Fruit fly (Drosophila melanogaster) whole organism, embryonic: ENCODE data around the gene Zpr1.

Source experiments
- Abd-B ChIP-seq: fragments of 200-800 bp; sonication (Bioruptor generic); optimal IDR thresholded peaks from 2 replicates; lab custom pipeline; 2018; ENCODE audit warnings: missing biosample characterization, mild to moderate bottlenecking, missing genetic modification characterization, moderate library complexity
- CG10209 ChIP-seq: fragments of 200-800 bp; sonication (Bioruptor generic); optimal IDR thresholded peaks from 3 replicates; lab custom pipeline; 2017; ENCODE audit warnings: missing biosample characterization, mild to moderate bottlenecking, missing genetic modification characterization, missing genetic modification reagents
- CG10274 ChIP-seq: fragments of 200-800 bp; sonication (Bioruptor generic); optimal IDR thresholded peaks from 3 replicates; lab custom pipeline; 2017; ENCODE audit warnings: missing biosample characterization, mild to moderate bottlenecking, missing genetic modification characterization
- CG10366 ChIP-seq: fragments of 200-800 bp; sonication (Bioruptor generic); IDR thresholded peaks from 2 replicates; pipeline ENCODE4 v1.3.6; 2022; ENCODE audit warnings: missing biosample characterization, missing genetic modification characterization
- CG10462 ChIP-seq: fragments of 200-800 bp; sonication (Bioruptor generic); optimal IDR thresholded peaks from 2 replicates; lab custom pipeline; 2016; ENCODE audit warnings: missing biosample characterization, missing genetic modification characterization
- CG10654 ChIP-seq: fragments of 200-800 bp; sonication (Bioruptor generic); optimal IDR thresholded peaks from 2 replicates; lab custom pipeline; 2016; ENCODE audit warnings: missing biosample characterization, missing genetic modification characterization
- CG10979 ChIP-seq: fragments of 200-800 bp; sonication (Bioruptor generic); optimal IDR thresholded peaks from 2 replicates; lab custom pipeline; 2018; ENCODE audit warnings: missing biosample characterization, mild to moderate bottlenecking, missing genetic modification characterization, moderate library complexity
- CG12071 ChIP-seq: fragments of 200-800 bp; sonication (Bioruptor generic); optimal IDR thresholded peaks from 3 replicates; lab custom pipeline; 2018; ENCODE audit warnings: missing biosample characterization, mild to moderate bottlenecking, missing genetic modification characterization
- CG12299 ChIP-seq: fragments of 200-800 bp; sonication (Bioruptor generic); optimal IDR thresholded peaks from 2 replicates; lab custom pipeline; 2018; ENCODE audit warnings: missing biosample characterization, mild to moderate bottlenecking, missing genetic modification characterization
- CG12659 ChIP-seq: fragments of 200-800 bp; sonication (Bioruptor generic); optimal IDR thresholded peaks from 3 replicates; lab custom pipeline; 2017; ENCODE audit warnings: mild to moderate bottlenecking, missing biosample characterization, missing genetic modification reagents, missing genetic modification characterization
- CG12769 ChIP-seq: fragments of 200-800 bp; sonication (Bioruptor generic); optimal IDR thresholded peaks from 2 replicates; lab custom pipeline; 2019; ENCODE audit warnings: missing biosample characterization, mild to moderate bottlenecking, missing genetic modification characterization, moderate library complexity
- CG15073 ChIP-seq: fragments of 200-800 bp; sonication (Bioruptor generic); optimal IDR thresholded peaks from 2 replicates; lab custom pipeline; 2016; ENCODE audit warnings: missing biosample characterization, missing genetic modification characterization
- CG15514 ChIP-seq: fragments of 200-800 bp; sonication (Bioruptor generic); optimal IDR thresholded peaks from 3 replicates; lab custom pipeline; 2017; ENCODE audit warnings: missing biosample characterization, missing genetic modification characterization, mild to moderate bottlenecking, moderate library complexity, missing genetic modification reagents
- CG2678 ChIP-seq: fragments of 200-800 bp; sonication (Bioruptor generic); optimal IDR thresholded peaks from 3 replicates; lab custom pipeline; 2019; ENCODE audit warnings: missing biosample characterization, mild to moderate bottlenecking, missing genetic modification characterization, moderate library complexity
- CG31365 ChIP-seq: fragments of 200-800 bp; sonication (Bioruptor generic); optimal IDR thresholded peaks from 2 replicates; lab custom pipeline; 2018; ENCODE audit warnings: missing biosample characterization, mild to moderate bottlenecking, missing genetic modification characterization
- CG31441 ChIP-seq: fragments of 200-800 bp; sonication (Bioruptor generic); IDR thresholded peaks from 2 replicates; pipeline ENCODE4 v1.3.6; 2022; ENCODE audit warnings: missing biosample characterization, missing genetic modification characterization
- CG43689 ChIP-seq: fragments of 200-800 bp; sonication (Bioruptor generic); IDR thresholded peaks from 2 replicates; pipeline ENCODE4 v1.3.6; 2022; ENCODE audit warnings: missing biosample characterization, missing genetic modification characterization
- CG7839 ChIP-seq: fragments of 200-800 bp; sonication (Bioruptor generic); optimal IDR thresholded peaks from 3 replicates; lab custom pipeline; 2018; ENCODE audit warnings: missing biosample characterization, mild to moderate bottlenecking, missing genetic modification characterization, moderate library complexity
- CG7963 ChIP-seq: fragments of 200-800 bp; sonication (Bioruptor generic); IDR thresholded peaks from 3 replicates; pipeline ENCODE4 v1.3.6; 2022; ENCODE audit warnings: missing biosample characterization, missing genetic modification characterization; ENCODE audit not compliant: partially characterized antibody
- CG8089 ChIP-seq: fragments of 200-800 bp; sonication (Bioruptor generic); optimal IDR thresholded peaks from 3 replicates; lab custom pipeline; 2016; ENCODE audit warnings: missing biosample characterization, missing genetic modification characterization
- CG8359 ChIP-seq: fragments of 200-800 bp; sonication (Bioruptor generic); optimal IDR thresholded peaks from 2 replicates; lab custom pipeline; 2017; ENCODE audit warnings: missing biosample characterization, mild to moderate bottlenecking, missing genetic modification characterization, borderline replicate concordance
- CrebB ChIP-seq: fragments of 200-800 bp; sonication (Bioruptor generic); optimal IDR thresholded peaks from 3 replicates; lab custom pipeline; 2018; ENCODE audit warnings: missing biosample characterization, mild to moderate bottlenecking, missing genetic modification characterization
- Gug ChIP-seq: fragments of 200-800 bp; sonication (Bioruptor generic); IDR thresholded peaks from 4 replicates; pipeline ENCODE4 v1.3.6; 2022; ENCODE audit warnings: missing biosample characterization, missing genetic modification characterization
- H15 ChIP-seq: fragments of 200-800 bp; sonication (Bioruptor generic); IDR thresholded peaks from 3 replicates; pipeline ENCODE4 v1.3.6; 2022; ENCODE audit warnings: missing biosample characterization, missing genetic modification characterization
- Hmx ChIP-seq: fragments of 200-800 bp; sonication (Bioruptor generic); optimal IDR thresholded peaks from 2 replicates; lab custom pipeline; 2016; ENCODE audit warnings: missing biosample characterization, missing genetic modification characterization
- MESR4 ChIP-seq: fragments of 200-800 bp; sonication (Bioruptor generic); optimal IDR thresholded peaks from 2 replicates; lab custom pipeline; 2018; ENCODE audit warnings: missing biosample characterization, mild to moderate bottlenecking, missing genetic modification characterization, moderate library complexity
- Med ChIP-seq: fragments of 200-800 bp; sonication (Bioruptor generic); peaks from one replicate; lab custom pipeline; 2016; ENCODE audit warnings: missing biosample characterization, missing genetic modification characterization, mild to moderate bottlenecking, inconsistent platforms, moderate library complexity
- Neu2 ChIP-seq: fragments of 200-800 bp; sonication (Bioruptor generic); optimal IDR thresholded peaks from 3 replicates; lab custom pipeline; 2016; ENCODE audit warnings: missing biosample characterization, missing genetic modification characterization, borderline replicate concordance
- Trl ChIP-seq, 3 experiments: fragments of >200 bp in 2 of 3; fragments of 200-800 bp in 1 of 3; sonication (Bioruptor generic) in 1 of 3; optimal IDR thresholded peaks; 2 replicates in 1 of 3; 3 replicates in 2 of 3; lab custom pipeline; 2016 to 2017; ENCODE audit warnings: missing biosample characterization in 1 of 3, missing genetic modification characterization in 1 of 3
- cg ChIP-seq: fragments of 200-800 bp; sonication (Bioruptor generic); optimal IDR thresholded peaks from 3 replicates; lab custom pipeline; 2019; ENCODE audit warnings: missing biosample characterization, mild to moderate bottlenecking, missing genetic modification characterization, moderate library complexity
- chif ChIP-seq, 2 experiments: fragments of 200-800 bp; sonication (Bioruptor generic); optimal IDR thresholded peaks; 3 replicates each; lab custom pipeline; 2016; ENCODE audit warnings: missing biosample characterization in 2 of 2, missing genetic modification characterization in 2 of 2
- dpn ChIP-seq, 2 experiments: fragments of 200-800 bp; sonication (Bioruptor generic); optimal IDR thresholded peaks; 3 replicates each; lab custom pipeline; 2016; ENCODE audit warnings: missing biosample characterization in 2 of 2, missing genetic modification characterization in 2 of 2
- dysf ChIP-seq: fragments of 200-800 bp; sonication (Bioruptor generic); IDR thresholded peaks from 3 replicates; pipeline ENCODE4 v1.3.6; 2022; ENCODE audit warnings: missing biosample characterization, missing genetic modification characterization
- insv ChIP-seq, 2 experiments: fragments of 200-800 bp; sonication (Bioruptor generic); optimal IDR thresholded peaks; 3 replicates each; lab custom pipeline; 2016 to 2018; ENCODE audit warnings: missing biosample characterization in 2 of 2, missing genetic modification characterization in 2 of 2
- jigr1 ChIP-seq: fragments of 200-800 bp; sonication (Bioruptor generic); IDR thresholded peaks from 3 replicates; pipeline ENCODE4 v1.3.6; 2022; ENCODE audit warnings: missing biosample characterization, missing genetic modification characterization
- knrl ChIP-seq: fragments of 200-800 bp; sonication (Bioruptor generic); IDR thresholded peaks from 3 replicates; pipeline ENCODE4 v1.3.6; 2022; ENCODE audit warnings: missing biosample characterization, missing genetic modification characterization; ENCODE audit not compliant: partially characterized antibody
- lilli ChIP-seq: fragments of 200-800 bp; sonication (Bioruptor generic); optimal IDR thresholded peaks from 3 replicates; lab custom pipeline; 2016; ENCODE audit warnings: missing biosample characterization, missing genetic modification characterization
- maf-S ChIP-seq: fragments of 200-800 bp; sonication (Bioruptor generic); optimal IDR thresholded peaks from 2 replicates; lab custom pipeline; 2016; ENCODE audit warnings: missing biosample characterization, missing genetic modification characterization
- nom ChIP-seq: fragments of 200-800 bp; sonication (Bioruptor generic); optimal IDR thresholded peaks from 2 replicates; lab custom pipeline; 2017; ENCODE audit warnings: missing biosample characterization, missing genetic modification characterization, mild to moderate bottlenecking, moderate library complexity, missing genetic modification reagents
- oc ChIP-seq: fragments of 200-800 bp; sonication (Bioruptor generic); optimal IDR thresholded peaks from 2 replicates; lab custom pipeline; 2018; ENCODE audit warnings: missing biosample characterization, mild to moderate bottlenecking, missing genetic modification characterization, moderate library complexity
- pan ChIP-seq, 4 experiments: fragments of >200 bp in 3 of 4; fragments of 200-800 bp in 1 of 4; sonication (Bioruptor generic) in 1 of 4; optimal IDR thresholded peaks in 3 of 4; IDR thresholded peaks in 1 of 4; 2 replicates each; pipeline versions ENCODE4 v1.3.6 to Lab custom; 2017 to 2022; ENCODE audit warnings: missing biosample characterization in 2 of 4, missing genetic modification characterization in 2 of 4, mixed read lengths in 1 of 4
- salm ChIP-seq: fragments of 200-800 bp; sonication (Bioruptor generic); optimal IDR thresholded peaks from 2 replicates; lab custom pipeline; 2018; ENCODE audit warnings: missing biosample characterization, mild to moderate bottlenecking, missing genetic modification characterization
- schlank ChIP-seq: fragments of 200-800 bp; sonication (Bioruptor generic); optimal IDR thresholded peaks from 2 replicates; lab custom pipeline; 2018; ENCODE audit warnings: missing biosample characterization, mild to moderate bottlenecking, missing genetic modification characterization
- scrt ChIP-seq: fragments of 200-800 bp; sonication (Bioruptor generic); optimal IDR thresholded peaks from 2 replicates; lab custom pipeline; 2018; ENCODE audit warnings: missing biosample characterization, mild to moderate bottlenecking, missing genetic modification characterization, moderate library complexity
- slp2 ChIP-seq: fragments of 200-800 bp; sonication (Bioruptor generic); optimal IDR thresholded peaks from 2 replicates; lab custom pipeline; 2016; ENCODE audit warnings: missing biosample characterization, missing genetic modification characterization
- so ChIP-seq: fragments of 200-800 bp; sonication (Bioruptor generic); IDR thresholded peaks from 3 replicates; pipeline ENCODE4 v1.3.6; 2022; ENCODE audit warnings: missing biosample characterization, missing genetic modification characterization

Gene Zpr1

dm6 chrX:9201866-9202681 is 40.2 kb upstream of the Zpr1 start (continued):
- TF ChIP-seq CG10462 (GFP tag; lab: Kevin White, UChicago) = no peak
- no peak for TF ChIP-seq pan (optimal IDR thresholded peaks at IDR 0.05; lab: Kevin White, UChicago)
- peak in 1 of 2 experiments; percentile 78 for TF ChIP-seq pan (GFP tag; optimal IDR thresholded peaks at IDR 0.05 in 1 of 2, IDR thresholded peaks at IDR 0.05 in 1 of 2)
- no peak for TF ChIP-seq Neu2 (GFP tag; lab: Kevin White, UChicago)
- TF ChIP-seq CG8359 (GFP tag; lab: Kevin White, UChicago) = no peak
- no peak for TF ChIP-seq CG8089 (GFP tag; lab: Kevin White, UChicago)
- no peak for TF ChIP-seq oc (tag; lab: Kevin White, UChicago)
- peak; percentile 60 for TF ChIP-seq CG12071 (GFP tag; lab: Kevin White, UChicago)
- TF ChIP-seq CG31441 (GFP tag; lab: Robert Waterston, UW) = peak; percentile 67
- peak; percentile 81 for TF ChIP-seq CG7839
- peak; percentile 10 for TF ChIP-seq salm
- TF ChIP-seq Gug (GFP tag; lab: Robert Waterston, UW) = peak; percentile 94
- TF ChIP-seq CG10979 (tag; lab: Kevin White, UChicago) = peak; percentile 57
- TF ChIP-seq so (GFP tag; lab: Robert Waterston, UW) = 0 out of 3 replicates have a peak, but pooled peaks have one; percentile 49
- peak; percentile 38 for TF ChIP-seq CrebB (tag; lab: Kevin White, UChicago)
- TF ChIP-seq CG10366 = peak; percentile 77
- no peak for TF ChIP-seq CG10654 (GFP tag; lab: Kevin White, UChicago)
- TF ChIP-seq CG43689 (GFP tag; lab: Robert Waterston, UW) = peak; percentile 53; the same call in 1 of the 2 replicates
- no peak for TF ChIP-seq nom
- TF ChIP-seq insv (GFP tag; optimal IDR thresholded peaks at IDR 0.05; lab: Kevin White, UChicago) = peak in 1 of 2 experiments; percentile 15
- peak; percentile 25 for TF ChIP-seq maf-S (GFP tag; lab: Kevin White, UChicago)
- TF ChIP-seq CG7963 (GFP tag; lab: Robert Waterston, UW) = no peak
- TF ChIP-seq dysf = peak; percentile 91
- peak; percentile 66 for TF ChIP-seq Abd-B
- TF ChIP-seq CG15073 (GFP tag; lab: Kevin White, UChicago) = no peak
- TF ChIP-seq lilli (GFP tag; lab: Kevin White, UChicago) = peak; percentile 23
- TF ChIP-seq CG12659 (GFP tag; lab: Kevin White, UChicago) = peak; percentile 87
- TF ChIP-seq CG31365 (tag; lab: Kevin White, UChicago) = peak; percentile 32
- TF ChIP-seq Hmx = no peak
- peak in 1 of 2 experiments; percentile 40 for TF ChIP-seq dpn (GFP tag; optimal IDR thresholded peaks at IDR 0.05; lab: Kevin White, UChicago)
- TF ChIP-seq CG12299 (tag; lab: Kevin White, UChicago) = peak; percentile 55
- peak; percentile 82 for TF ChIP-seq CG12769 (tag; lab: Kevin White, UChicago)
- TF ChIP-seq Med (GFP tag; lab: Kevin White, UChicago) = peak; percentile 92
- TF ChIP-seq knrl (GFP tag; lab: Robert Waterston, UW) = no peak
- peak; percentile 66 for TF ChIP-seq scrt (GFP tag; lab: Kevin White, UChicago)
- TF ChIP-seq slp2 (GFP tag; lab: Kevin White, UChicago) = no peak
- peak; percentile 78 for TF ChIP-seq schlank
- TF ChIP-seq jigr1 (GFP tag; lab: Robert Waterston, UW) = no peak
- TF ChIP-seq CG10274 = peak; percentile 67
- peak in 1 of 2 experiments; percentile 8 for TF ChIP-seq chif (GFP tag; optimal IDR thresholded peaks at IDR 0.05; lab: Kevin White, UChicago)
- TF ChIP-seq CG2678 (tag; lab: Kevin White, UChicago) = peak; percentile 88
- no peak for TF ChIP-seq cg (GFP tag; lab: Kevin White, UChicago)
- peak in 1 of 2 experiments; percentile 9 for TF ChIP-seq Trl (optimal IDR thresholded peaks at IDR 0.05; lab: Kevin White, UChicago)
- TF ChIP-seq Trl (GFP tag; optimal IDR thresholded peaks at IDR 0.05; lab: Kevin White, UChicago) = no peak
- no peak for TF ChIP-seq MESR4 (GFP tag; lab: Kevin White, UChicago)
- peak; percentile 74 for TF ChIP-seq CG10209
- TF ChIP-seq H15 (GFP tag; lab: Robert Waterston, UW) = peak; percentile 70; the same call in 2 of the 3 replicates
- TF ChIP-seq CG15514 (GFP tag; lab: Kevin White, UChicago) = peak; percentile 87
